Worm (Caenorhabditis elegans): ENCODE data around the gene F54F2.7.

The F54F2.7 gene

DNA sequence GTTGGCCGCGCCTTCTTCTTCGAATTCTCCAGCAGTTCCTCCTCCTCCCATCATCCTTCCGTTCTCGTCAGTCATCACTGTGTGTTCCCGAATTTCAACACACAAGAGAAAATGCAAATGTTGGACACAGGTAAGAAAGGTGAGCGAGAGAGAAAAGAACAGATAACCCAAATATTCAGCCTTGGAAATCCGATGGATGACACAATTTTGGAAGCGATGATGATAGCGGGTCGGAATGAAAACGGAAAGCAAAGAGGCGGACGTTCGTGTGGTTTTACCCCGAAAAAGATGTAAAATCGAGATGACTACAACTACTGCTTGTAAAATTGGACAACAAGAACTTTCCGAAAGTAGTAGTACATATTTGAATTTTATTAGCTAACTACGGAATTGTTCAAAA is 32.7 kb upstream of the F54F2.7 start:
- TF ChIP-seq chd-7 (tag; optimal IDR thresholded peaks at IDR 0.05): no peak
- no peak for TF ChIP-seq unc-62 (GFP tag; optimal IDR thresholded peaks at IDR 0.05)
- TF ChIP-seq zim-3 (tag; optimal IDR thresholded peaks at IDR 0.05): no peak
- TF ChIP-seq B0019.2 (GFP tag; conservative IDR thresholded peaks at IDR 0.05): no peak
- no peak for TF ChIP-seq ztf-25 (GFP tag; IDR thresholded peaks at IDR 0.05)
- no peak for TF ChIP-seq repo-1 (tag; optimal IDR thresholded peaks at IDR 0.05)
- TF ChIP-seq F22D6.2 (tag; optimal IDR thresholded peaks at IDR 0.05): no peak
- TF ChIP-seq efl-1 (GFP tag; optimal IDR thresholded peaks at IDR 0.05): no peak
- no peak for TF ChIP-seq nhr-120 (GFP tag; IDR thresholded peaks at IDR 0.05)
- no peak for TF ChIP-seq lin-35 (GFP tag; optimal IDR thresholded peaks at IDR 0.05)
- TF ChIP-seq dpl-1 (GFP tag; optimal IDR thresholded peaks at IDR 0.05): no peak
- no peak for TF ChIP-seq Y67H2A.10 (GFP tag; conservative IDR thresholded peaks at IDR 0.05)
- no peak for TF ChIP-seq hrde-1 (tag; optimal IDR thresholded peaks at IDR 0.05; ENCODE audit: borderline replicate concordance)
- TF ChIP-seq atf-7 (tag; optimal IDR thresholded peaks at IDR 0.05): no peak
- no peak for TF ChIP-seq dox-1 (GFP tag; IDR thresholded peaks at IDR 0.05)

DNA sequence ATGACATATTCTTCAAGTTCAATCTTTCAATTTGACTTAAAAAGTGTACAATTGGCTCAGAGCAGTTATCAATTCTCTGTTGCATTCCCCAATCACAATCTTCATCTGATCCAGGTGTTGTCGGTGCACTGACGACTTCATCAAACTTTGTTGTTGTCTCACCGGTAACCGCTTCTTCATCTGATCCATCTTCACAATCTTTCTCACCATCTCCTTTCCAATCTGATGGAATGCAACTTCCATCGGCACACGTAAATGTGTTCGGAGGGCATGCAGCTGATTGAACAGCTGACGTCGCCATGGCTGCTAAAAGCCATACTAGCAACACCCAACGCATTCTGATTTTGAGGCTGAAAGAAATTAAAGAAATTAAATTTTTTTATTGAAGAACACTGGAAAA is 30.9 kb upstream of the F54F2.7 start, which contains the start of gene F44E2.4:
Gene F44E2.4, minus strand, starts transcription at position 350 of the 400 bp plus-strand sequence.
- TF ChIP-seq nhr-179 (tag; optimal IDR thresholded peaks at IDR 0.05) (no peak), Y67H2A.10 (GFP tag; conservative IDR thresholded peaks at IDR 0.05) (no peak)

DNA sequence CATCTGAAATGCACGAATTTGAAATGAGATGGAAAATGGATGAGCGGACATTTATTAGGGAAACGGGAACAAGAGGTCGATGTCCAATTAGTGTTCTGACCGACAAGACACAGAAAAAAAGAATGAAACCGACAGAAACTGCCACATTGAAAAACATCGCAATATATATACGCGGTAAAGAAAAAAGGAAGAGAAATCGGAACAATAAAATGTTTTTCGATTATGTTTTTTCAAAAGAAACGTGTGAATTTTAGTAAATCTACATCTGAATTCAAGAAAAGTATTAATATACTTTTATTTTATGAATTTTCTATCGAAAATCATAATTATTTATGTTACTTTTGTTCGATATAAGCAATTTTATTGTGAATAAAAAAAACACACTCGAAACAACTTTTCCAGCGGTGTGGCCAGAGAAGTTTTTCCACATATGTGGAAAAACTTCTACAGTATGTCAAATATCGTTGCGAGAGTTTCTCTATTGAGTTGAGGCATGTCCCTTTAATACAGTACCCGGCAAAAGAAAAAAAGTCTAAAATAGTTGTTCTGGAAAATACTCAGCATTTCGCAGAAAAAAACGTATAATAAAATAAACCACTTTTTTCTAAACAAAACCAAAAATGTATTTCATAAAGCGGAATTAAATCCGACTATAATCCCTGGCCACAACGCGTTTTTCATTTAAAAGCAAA is 24.1 kb upstream of the F54F2.7 start, which contains the start of gene F44E2.10:
Gene F44E2.10, minus strand, starts transcription at position 51 of the 692 bp plus-strand sequence.
- TF ChIP-seq ceh-27 (GFP tag; optimal IDR thresholded peaks at IDR 0.05): no peak
- no peak for TF ChIP-seq efl-1 (GFP tag; optimal IDR thresholded peaks at IDR 0.05)
- no peak for TF ChIP-seq ztf-3 (GFP tag; optimal IDR thresholded peaks at IDR 0.05)
- no peak for TF ChIP-seq B0019.2 (GFP tag; conservative IDR thresholded peaks at IDR 0.05)
- no peak for TF ChIP-seq ztf-22 (GFP tag; optimal IDR thresholded peaks at IDR 0.05)
- peak; percentile 83 for TF ChIP-seq F33H1.4 (GFP tag; IDR thresholded peaks at IDR 0.05)
- no peak for TF ChIP-seq T07F8.4 (tag; optimal IDR thresholded peaks at IDR 0.05)
- TF ChIP-seq egl-18 (GFP tag; IDR thresholded peaks at IDR 0.05): no peak
- no peak for TF ChIP-seq lin-35 (GFP tag; optimal IDR thresholded peaks at IDR 0.05)
- TF ChIP-seq nhr-27 (tag; optimal IDR thresholded peaks at IDR 0.05): no peak
- TF ChIP-seq sdz-38 (tag; optimal IDR thresholded peaks at IDR 0.05): no peak
- no peak for TF ChIP-seq lsy-27 (tag; optimal IDR thresholded peaks at IDR 0.05; ENCODE audit: borderline replicate concordance, insufficient read depth)
- no peak for TF ChIP-seq Y67H2A.10 (GFP tag; conservative IDR thresholded peaks at IDR 0.05)
- no peak for TF ChIP-seq athp-1 (tag; optimal IDR thresholded peaks at IDR 0.05)
- peak; percentile 72 for TF ChIP-seq madf-6 (GFP tag; IDR thresholded peaks at IDR 0.05)
- TF ChIP-seq madf-8 (GFP tag; conservative IDR thresholded peaks at IDR 0.05): peak; percentile 46
- no peak for TF ChIP-seq egl-44 (GFP tag; IDR thresholded peaks at IDR 0.05)
- no peak for TF ChIP-seq ceh-58 (GFP tag; IDR thresholded peaks at IDR 0.05)
- TF ChIP-seq hmg-1.2 (GFP tag; IDR thresholded peaks at IDR 0.05): no peak
- no peak for TF ChIP-seq ztf-18 (tag; optimal IDR thresholded peaks at IDR 0.05)
- TF ChIP-seq dpl-1 (GFP tag; optimal IDR thresholded peaks at IDR 0.05): peak; percentile 23
- no peak for TF ChIP-seq sea-2 (GFP tag; IDR thresholded peaks at IDR 0.05)
- TF ChIP-seq Y95B8A.8 (GFP tag; IDR thresholded peaks at IDR 0.05): no peak
- no peak for TF ChIP-seq lir-1 (GFP tag; conservative IDR thresholded peaks at IDR 0.05)
- no peak for TF ChIP-seq cebp-2 (GFP tag; IDR thresholded peaks at IDR 0.05)
- TF ChIP-seq attf-6 (GFP tag; IDR thresholded peaks at IDR 0.05): no peak
- no peak for TF ChIP-seq F57C9.4 (tag; optimal IDR thresholded peaks at IDR 0.05)
- TF ChIP-seq sptf-2 (GFP tag; optimal IDR thresholded peaks at IDR 0.05): no peak
- no peak for TF ChIP-seq snpc-1.3 (tag; optimal IDR thresholded peaks at IDR 0.05; ENCODE audit: insufficient read depth)
- TF ChIP-seq die-1 (tag; optimal IDR thresholded peaks at IDR 0.05): no peak
- no peak for TF ChIP-seq ets-4 (GFP tag; optimal IDR thresholded peaks at IDR 0.05)
- TF ChIP-seq F39B2.1 (GFP tag; IDR thresholded peaks at IDR 0.05): no peak
- TF ChIP-seq B0035.1 (tag; optimal IDR thresholded peaks at IDR 0.05): no peak
- TF ChIP-seq somi-1 (GFP tag; optimal IDR thresholded peaks at IDR 0.05): no peak
